Worm (Caenorhabditis elegans): ENCODE results near the gene scl-25.

The scl-25 gene

DNA sequence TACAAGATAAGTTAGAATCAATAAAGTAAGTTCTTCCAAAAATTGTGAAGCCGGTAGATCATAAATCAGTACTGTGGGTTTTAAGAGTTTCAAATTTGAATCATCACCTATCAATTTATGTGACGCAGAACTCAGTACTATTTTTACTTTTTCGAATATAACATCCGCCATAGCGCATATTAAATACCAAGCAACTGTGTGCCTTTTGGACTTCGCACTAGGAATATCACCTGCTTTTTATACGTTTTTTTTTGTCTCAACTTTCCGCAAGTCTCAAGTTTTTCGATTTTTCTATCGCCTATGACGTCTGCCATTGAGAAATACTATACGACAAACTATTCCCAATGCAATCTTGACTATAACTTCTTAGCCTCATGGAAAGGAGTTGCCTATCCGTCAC lies 12.7 kb upstream of the scl-25 start, which contains the start of gene srh-113:
Gene srh-113 (plus strand): TSS at position 301 of the 400 bp plus-strand sequence.
- TF ChIP-seq snpc-4 (tag; optimal IDR thresholded peaks at IDR 0.05) (no peak), C34F6.9 (tag; optimal IDR thresholded peaks at IDR 0.05) (no peak), mab-5 (tag; optimal IDR thresholded peaks at IDR 0.05) (no peak), ztf-4 (tag; optimal IDR thresholded peaks at IDR 0.05) (no peak), ama-1 (optimal IDR thresholded peaks at IDR 0.05) (no peak), unc-39 (tag; optimal IDR thresholded peaks at IDR 0.05) (no peak), aly-2 (tag; optimal IDR thresholded peaks at IDR 0.05) (no peak), lin-13 (GFP tag; optimal IDR thresholded peaks at IDR 0.05) (no peak), unc-62 (GFP tag; optimal IDR thresholded peaks at IDR 0.05) (no peak), sma-9 (GFP tag; optimal IDR thresholded peaks at IDR 0.05) (no peak), sma-9 (tag; optimal IDR thresholded peaks at IDR 0.05) (no peak), F13H6.1 (tag; optimal IDR thresholded peaks at IDR 0.05) (no peak), lin-39 (tag; optimal IDR thresholded peaks at IDR 0.05) (no peak), blmp-1 (tag; optimal IDR thresholded peaks at IDR 0.05; ENCODE audit: insufficient read depth) (no peak), R02D3.7 (tag; optimal IDR thresholded peaks at IDR 0.05) (no peak), lin-11 (tag; optimal IDR thresholded peaks at IDR 0.05) (no peak), nhr-129 (tag; optimal IDR thresholded peaks at IDR 0.05) (no peak), peb-1 (tag; optimal IDR thresholded peaks at IDR 0.05) (no peak), nhr-25 (tag; optimal IDR thresholded peaks at IDR 0.05) (no peak)

ce11 chrV:17215602-17216001 lies 9.9 kb upstream of the scl-25 start:
- TF ChIP-seq ztf-11 (tag; optimal IDR thresholded peaks at IDR 0.05) = no peak
- no peak for TF ChIP-seq nhr-21 (tag; optimal IDR thresholded peaks at IDR 0.05)

DNA sequence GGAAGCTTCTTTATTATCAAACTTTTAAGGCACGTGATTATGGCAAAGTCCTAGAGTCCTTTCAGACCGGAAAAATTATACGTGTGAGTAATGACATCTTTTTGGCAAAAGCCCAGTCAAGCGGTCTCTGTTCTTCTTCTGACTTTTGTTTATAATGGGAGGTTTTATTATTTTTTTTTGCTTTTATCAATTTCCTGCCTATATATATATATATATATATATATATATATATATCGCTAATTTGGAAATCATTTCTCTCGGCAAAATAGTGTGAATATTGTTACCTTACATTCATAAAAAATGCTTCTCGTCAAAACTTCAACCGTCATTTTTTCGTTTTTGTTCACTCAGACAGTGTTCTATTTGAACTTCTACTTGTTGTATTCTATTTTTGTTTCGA lies 7.8 kb upstream of the scl-25 start, which contains the start of gene srbc-62:
Gene srbc-62 (plus strand): TSS at position 301 of the 400 bp plus-strand sequence.
- TF ChIP-seq skn-1 (tag; optimal IDR thresholded peaks at IDR 0.05) (no peak), ceh-82 (tag; optimal IDR thresholded peaks at IDR 0.05) (no peak), lin-11 (tag; optimal IDR thresholded peaks at IDR 0.05) (no peak), lsy-2 (tag; optimal IDR thresholded peaks at IDR 0.05) (no peak), mbf-1 (tag; optimal IDR thresholded peaks at IDR 0.05) (no peak), ama-1 (optimal IDR thresholded peaks at IDR 0.05) (no peak), elt-1 (tag; optimal IDR thresholded peaks at IDR 0.05) (no peak), nhr-237 (tag; optimal IDR thresholded peaks at IDR 0.05) (no peak), ztf-4 (tag; optimal IDR thresholded peaks at IDR 0.05) (no peak), sem-4 (tag; optimal IDR thresholded peaks at IDR 0.05) (no peak), alr-1 (tag; optimal IDR thresholded peaks at IDR 0.05) (no peak), gmeb-1 (tag; optimal IDR thresholded peaks at IDR 0.05) (no peak), fos-1 (tag; optimal IDR thresholded peaks at IDR 0.05) (no peak), lin-13 (GFP tag; optimal IDR thresholded peaks at IDR 0.05) (no peak), unc-39 (tag; optimal IDR thresholded peaks at IDR 0.05) (no peak), Y55F3AM.14 (GFP tag; optimal IDR thresholded peaks at IDR 0.05) (no peak)

DNA sequence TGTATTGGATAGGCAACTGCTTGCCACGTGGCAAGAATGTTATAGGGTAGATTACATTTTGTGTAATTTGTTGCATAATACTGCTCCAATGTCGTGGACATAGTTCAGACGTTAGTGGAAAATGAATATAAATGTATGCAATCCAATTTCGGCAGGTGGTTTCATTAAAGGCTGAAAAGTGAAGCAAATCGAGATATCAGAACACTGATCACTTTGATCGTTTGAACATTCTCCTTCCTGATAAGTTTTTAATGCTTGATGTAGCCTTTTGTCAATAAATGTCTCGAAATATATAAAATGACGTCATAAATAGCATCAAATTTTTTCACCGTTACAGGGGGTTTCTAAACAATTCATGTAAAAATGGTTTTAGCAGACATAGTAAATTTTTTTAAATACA lies 5.1 kb upstream of the scl-25 start, which contains the start of gene srh-109:
Gene srh-109 (minus strand): TSS at position 101 of the 400 bp plus-strand sequence.
- no peak for TF ChIP-seq unc-39 (tag; optimal IDR thresholded peaks at IDR 0.05)
- no peak for TF ChIP-seq nhr-77 (tag; optimal IDR thresholded peaks at IDR 0.05)
- TF ChIP-seq nhr-21 (tag; optimal IDR thresholded peaks at IDR 0.05) = no peak
- TF ChIP-seq ztf-1 (GFP tag; conservative IDR thresholded peaks at IDR 0.05) = no peak
- no peak for TF ChIP-seq mdl-1 (tag; optimal IDR thresholded peaks at IDR 0.05)
- no peak for TF ChIP-seq mab-5 (tag; optimal IDR thresholded peaks at IDR 0.05)
- TF ChIP-seq nhr-25 (tag; optimal IDR thresholded peaks at IDR 0.05) = no peak
- TF ChIP-seq ztf-11 (tag; optimal IDR thresholded peaks at IDR 0.05) = no peak
- TF ChIP-seq sma-3 (GFP tag; optimal IDR thresholded peaks at IDR 0.05) = no peak
- no peak for TF ChIP-seq elt-1 (tag; optimal IDR thresholded peaks at IDR 0.05)
- TF ChIP-seq lsy-2 (tag; optimal IDR thresholded peaks at IDR 0.05) = no peak
- no peak for TF ChIP-seq unc-62 (GFP tag; optimal IDR thresholded peaks at IDR 0.05)
- TF ChIP-seq mbf-1 (tag; optimal IDR thresholded peaks at IDR 0.05) = no peak
- no peak for TF ChIP-seq crh-2 (tag; optimal IDR thresholded peaks at IDR 0.05)
- TF ChIP-seq nhr-6 (tag; optimal IDR thresholded peaks at IDR 0.05) = no peak
